Fruit fly (Drosophila melanogaster) whole organism, larva: ENCODE results near the gene CG44422.
A peak's percentile ranks its signal among the peaks of the same experiment; 100 is the strongest.

Source experiments
- noc ChIP-seq: fragments of 200-800 bp; sonication (Bioruptor generic); optimal IDR thresholded peaks from 3 replicates; lab custom pipeline; 2019; ENCODE audit warnings: missing biosample characterization, mild to moderate bottlenecking, missing genetic modification characterization, moderate library complexity

Gene CG44422

DNA sequence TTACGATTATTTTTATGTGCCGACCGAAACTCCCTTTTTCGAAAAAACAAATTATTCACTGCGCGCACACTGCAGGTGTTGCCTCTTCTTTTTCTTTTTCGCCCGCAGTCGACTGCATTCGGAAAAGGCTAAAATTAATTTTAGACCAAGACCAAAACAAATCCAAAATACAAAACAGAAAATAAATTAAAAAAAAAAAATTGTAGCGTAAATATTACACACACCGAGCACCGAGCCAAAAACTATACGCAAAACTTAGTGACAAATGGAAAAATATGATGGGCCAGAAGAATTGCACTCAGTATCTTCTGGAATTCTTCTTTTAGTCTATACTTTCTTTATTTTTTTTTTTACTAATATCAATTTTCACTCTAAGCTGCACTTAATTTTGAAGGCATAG, at the start of gene CG44422:
Gene CG44422 (minus strand): TSS at position 101 of the 400 bp plus-strand sequence.
- no peak for TF ChIP-seq noc (tag; lab: Kevin White, UChicago)

DNA sequence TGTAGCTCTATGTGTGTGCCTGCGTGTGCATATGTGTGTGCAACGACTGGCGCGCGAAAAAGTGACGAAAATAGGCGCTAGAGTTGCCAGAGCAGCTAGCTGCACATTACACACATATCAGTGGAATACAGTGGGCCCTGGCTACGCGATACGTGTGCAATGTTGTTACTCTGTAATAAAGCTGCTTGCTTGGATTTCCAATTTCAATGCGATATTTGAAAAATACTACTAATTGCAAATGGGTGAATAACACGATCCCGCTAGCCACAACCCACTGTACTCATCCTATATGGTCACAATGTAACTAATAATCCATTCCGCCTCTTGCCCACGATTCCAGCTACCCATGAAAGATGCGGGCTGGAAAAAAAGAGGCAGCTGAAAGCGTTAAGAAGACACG, 48.8 kb upstream of the CG44422 start:
- TF ChIP-seq noc (tag; lab: Kevin White, UChicago): peak; percentile 93

DNA sequence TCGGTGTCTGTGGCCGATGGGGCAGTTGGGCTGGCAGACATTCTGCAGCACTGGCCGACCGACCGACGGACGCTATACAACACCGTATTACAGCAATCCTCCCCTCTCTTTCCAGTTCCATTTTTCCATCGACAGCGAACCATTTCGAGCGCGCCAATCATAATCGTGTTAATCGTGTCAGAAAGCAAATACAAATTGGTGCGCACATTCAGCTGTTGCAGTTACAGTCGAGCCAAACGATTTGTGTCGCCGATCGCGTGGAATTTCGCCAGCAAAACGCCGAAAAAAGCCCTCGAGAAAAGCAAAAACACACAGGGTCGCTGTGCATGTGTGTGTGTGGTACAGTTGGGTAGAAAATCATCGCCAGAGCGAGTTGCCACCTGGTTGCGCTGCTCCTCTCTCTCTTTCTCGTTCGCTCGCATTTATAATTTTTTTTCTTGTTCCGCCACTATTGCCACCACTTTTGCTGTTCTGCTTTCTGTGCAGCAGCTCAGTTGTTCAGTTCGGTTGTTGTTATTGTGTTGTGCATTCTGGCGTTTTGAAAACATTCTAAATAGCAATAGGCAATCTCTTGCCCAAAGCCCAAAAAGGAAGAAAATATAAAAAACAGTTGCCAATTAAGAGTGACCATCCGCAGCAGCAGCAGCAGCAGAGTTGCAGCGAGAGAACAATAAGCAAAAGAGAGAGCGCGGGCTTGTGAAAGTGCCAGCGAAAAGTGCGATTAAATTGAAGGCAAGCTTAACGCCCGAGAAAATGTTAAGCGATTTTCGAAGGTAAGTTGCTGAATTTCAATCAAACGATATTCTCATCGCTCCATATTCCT, 48.1 kb upstream of the CG44422 start, which contains the start of gene CG1737:
Gene CG1737 (plus strand): TSS at position 104 of the 823 bp plus-strand sequence.
- peak; percentile 63 for TF ChIP-seq noc (tag; lab: Kevin White, UChicago)

DNA sequence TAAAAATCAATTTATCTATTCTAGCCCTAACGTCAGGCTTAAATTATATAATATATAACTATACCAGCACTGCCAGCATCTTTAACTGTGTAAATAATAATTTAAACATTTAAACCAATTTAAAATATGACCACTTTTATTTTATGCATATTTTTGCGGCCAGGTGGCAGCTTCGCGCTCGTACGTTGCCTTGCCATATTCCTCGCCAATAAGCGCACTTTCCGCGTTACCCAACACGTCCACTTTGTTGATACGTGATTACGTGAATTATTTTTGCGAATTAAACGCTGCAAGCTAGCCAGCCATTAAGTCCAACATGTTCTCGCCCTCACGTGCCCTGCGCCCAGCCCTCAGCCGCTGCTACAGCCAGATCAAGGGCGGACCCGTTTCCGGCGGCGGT, 47.2 kb upstream of the CG44422 start, which contains the start of gene NdufV3:
Gene NdufV3 (plus strand): TSS at position 219 of the 400 bp plus-strand sequence.
- TF ChIP-seq noc (tag; lab: Kevin White, UChicago): no peak

DNA sequence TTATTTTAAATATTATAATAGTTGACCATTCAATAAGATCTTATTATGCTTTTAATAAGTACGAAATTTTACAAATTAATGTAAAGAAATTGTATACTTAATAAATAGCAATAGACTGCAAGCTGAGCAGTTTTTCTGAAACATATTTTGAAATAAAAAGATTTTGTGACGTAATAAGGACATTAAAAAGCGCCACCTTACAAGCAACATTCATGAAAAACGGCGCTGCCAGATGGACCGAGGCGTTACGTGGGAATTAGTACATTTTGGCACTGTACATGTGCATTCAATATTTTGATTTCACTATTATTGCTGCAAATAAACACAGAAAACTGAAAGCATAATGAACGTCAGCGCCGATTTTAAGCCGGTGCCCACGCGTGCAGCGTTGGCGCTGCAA, 46.2 kb upstream of the CG44422 start, which contains the start of gene CG1738:
Gene CG1738 (plus strand): TSS at position 221 of the 400 bp plus-strand sequence.
- no peak for TF ChIP-seq noc (tag; lab: Kevin White, UChicago)

DNA sequence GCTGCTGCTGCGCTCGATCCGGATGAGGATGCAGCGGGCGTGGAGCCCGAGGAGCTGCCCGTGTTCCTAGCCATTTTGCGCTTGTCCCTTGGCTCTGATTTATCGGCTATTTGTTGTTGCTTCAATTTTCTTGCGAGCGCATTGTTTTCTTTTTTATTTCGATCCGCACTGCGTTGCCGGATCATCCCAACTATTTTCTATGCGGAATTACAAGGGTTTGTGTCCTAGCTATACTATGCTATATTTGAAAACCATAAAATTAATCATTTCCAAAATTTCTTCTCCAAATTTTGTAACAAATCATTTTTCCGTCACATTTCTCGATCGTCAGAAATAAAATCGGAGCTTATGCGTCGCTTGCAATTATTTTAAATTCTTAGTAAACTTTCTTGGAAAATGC, 45.2 kb upstream of the CG44422 start, which contains the start of the genes GCS1 and CG11756:
Gene GCS1 (minus strand): TSS at position 193 of the 400 bp plus-strand sequence.
Gene CG11756 (plus strand): TSS at position 312 of the 400 bp plus-strand sequence.
- TF ChIP-seq noc (tag; lab: Kevin White, UChicago): no peak

DNA sequence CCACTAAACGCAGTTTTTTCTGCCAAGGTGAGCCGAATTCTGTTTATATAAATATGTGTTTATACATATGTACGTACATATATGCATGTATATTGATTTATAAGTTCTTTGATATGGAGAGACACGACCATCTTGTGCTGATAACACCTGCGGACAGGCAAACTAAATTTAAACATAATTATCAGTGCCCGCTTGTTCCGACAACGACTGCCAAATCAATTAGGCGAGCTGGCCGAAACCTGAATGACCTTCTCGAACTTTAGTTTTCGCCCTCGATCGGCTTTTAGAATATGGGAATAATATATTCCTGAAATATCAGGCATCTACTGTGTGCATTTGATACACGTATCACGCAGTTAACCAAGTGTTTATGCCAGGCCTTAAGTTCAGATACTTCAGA, 40.2 kb upstream of the CG44422 start:
- TF ChIP-seq noc (tag; lab: Kevin White, UChicago): peak; percentile 70

DNA sequence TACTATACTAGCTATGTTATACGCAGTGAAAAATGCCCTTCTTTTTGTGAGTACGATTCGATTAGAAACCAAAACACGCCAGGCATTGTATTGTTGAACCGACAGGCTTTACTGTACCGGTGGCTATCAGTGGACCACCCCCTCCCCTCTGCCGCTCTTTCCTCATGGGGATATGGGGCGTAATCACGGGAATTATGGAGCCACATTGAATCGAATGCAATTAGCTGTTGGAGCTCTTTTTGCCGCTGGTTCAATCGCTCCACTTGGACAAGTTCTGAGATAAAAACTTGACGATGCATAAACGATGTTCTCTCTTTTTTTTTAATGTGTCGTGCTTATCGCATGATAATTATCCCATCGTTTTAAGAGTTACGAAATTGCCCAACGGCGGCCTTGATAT, 39.6 kb upstream of the CG44422 start:
- TF ChIP-seq noc (tag; lab: Kevin White, UChicago): no peak

DNA sequence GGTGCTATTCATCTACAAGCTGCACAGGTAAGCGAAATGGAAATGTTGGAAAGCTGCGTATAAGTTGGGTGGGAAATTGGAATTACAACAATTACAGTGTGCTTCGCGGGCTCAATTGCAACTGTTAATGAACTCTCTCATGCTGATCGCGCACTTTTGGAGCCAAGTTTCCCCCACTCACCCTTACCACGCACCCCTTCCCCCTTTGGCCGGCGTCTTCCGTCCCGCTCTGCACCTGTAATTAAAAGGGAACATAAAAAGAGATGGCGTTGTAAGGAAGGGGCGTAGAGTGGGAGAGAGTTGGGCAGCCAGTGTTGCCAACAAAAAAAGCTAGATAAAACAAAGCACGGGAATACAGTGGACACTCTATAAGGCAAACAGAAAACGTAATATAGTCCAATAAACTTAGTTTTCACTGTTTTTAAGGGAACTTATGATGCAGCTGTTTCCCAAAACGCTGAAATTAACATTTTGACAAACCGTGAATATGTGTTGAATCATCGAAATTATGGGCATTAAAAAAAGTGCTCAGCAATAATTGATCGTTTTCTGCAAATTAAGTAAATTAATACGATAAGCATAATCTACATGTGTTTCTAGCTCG, 38.2 kb upstream of the CG44422 start:
- no peak for TF ChIP-seq noc (tag; lab: Kevin White, UChicago)

DNA sequence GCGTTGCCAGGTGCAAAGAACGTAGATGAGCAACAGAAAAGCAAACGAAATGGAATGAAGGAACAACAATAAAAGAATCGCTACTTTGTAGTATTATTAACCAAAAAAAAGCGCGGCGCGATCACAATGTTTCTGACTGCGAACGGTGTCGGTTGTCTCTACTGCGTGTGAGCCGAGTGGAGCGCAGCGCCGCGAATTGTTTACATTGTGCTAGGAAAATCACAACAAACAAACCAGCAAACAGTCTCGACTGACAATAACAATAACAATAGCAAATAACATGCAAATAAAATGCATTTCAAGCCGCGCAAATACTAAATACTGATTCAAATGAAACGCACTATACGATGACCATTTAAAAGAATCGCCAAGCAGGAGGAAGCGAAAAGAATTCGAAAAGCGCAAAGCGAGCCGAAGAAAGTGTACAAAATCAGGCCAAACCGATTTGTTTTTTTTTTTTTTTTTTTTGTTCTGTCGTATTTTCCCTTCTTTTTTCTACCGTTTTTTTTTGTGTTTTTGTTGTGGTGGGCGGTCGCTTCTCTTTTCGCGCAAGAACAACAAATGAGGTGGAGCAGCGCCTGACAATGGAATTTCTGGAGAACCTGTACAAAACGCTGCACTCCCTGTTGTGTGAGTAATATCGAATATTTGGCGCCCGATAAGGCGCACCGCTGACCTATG, 37.4 kb upstream of the CG44422 start, which contains the start of the genes CG34348 and Kap3:
Gene CG34348 (plus strand): TSS at position 6 of the 681 bp plus-strand sequence.
Gene Kap3 (minus strand): TSS at position 217 of the 681 bp plus-strand sequence.
- TF ChIP-seq noc (tag; lab: Kevin White, UChicago): no peak

DNA sequence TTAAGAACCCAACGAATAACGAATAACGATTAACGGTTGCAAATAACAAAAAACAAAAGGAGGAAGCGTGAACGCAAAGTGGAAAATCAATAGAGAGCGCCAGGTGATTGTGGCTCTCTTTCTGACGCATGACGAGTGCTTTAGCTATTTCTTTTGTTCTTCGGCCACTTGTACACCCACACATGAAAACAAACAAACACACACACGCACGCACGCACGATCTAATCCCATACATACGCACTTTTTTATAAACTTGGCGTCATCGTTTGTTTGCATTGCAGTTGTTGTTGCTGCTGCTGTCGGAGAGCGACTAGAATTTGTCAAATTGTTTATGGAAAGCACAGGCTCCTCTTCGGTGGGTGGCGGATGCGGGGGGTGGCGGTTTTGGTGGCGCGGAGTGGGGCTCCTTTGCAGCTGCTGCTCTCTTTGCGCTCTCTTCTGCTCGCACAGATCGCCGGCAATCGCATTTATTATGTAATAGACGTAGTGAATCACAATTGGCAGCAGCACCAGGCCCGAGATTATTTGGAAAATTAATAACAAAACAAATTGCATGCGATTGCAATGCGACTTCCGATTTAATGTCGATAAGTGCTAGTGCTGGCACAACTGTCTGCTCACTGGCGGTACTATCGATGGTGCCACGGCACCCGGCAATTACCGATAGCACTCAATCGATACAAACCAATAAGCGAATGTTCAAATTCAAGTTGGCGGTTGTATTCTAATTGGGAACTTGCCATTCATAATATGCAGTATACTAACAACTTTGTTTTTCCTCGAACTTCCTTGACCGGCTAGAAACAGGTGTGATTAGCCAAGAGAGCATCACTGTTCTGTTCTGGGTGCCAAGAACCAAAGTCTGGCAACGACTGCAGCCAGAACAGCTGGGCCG, 36.6 kb upstream of the CG44422 start:
- TF ChIP-seq noc (tag; lab: Kevin White, UChicago): peak; percentile 6

DNA sequence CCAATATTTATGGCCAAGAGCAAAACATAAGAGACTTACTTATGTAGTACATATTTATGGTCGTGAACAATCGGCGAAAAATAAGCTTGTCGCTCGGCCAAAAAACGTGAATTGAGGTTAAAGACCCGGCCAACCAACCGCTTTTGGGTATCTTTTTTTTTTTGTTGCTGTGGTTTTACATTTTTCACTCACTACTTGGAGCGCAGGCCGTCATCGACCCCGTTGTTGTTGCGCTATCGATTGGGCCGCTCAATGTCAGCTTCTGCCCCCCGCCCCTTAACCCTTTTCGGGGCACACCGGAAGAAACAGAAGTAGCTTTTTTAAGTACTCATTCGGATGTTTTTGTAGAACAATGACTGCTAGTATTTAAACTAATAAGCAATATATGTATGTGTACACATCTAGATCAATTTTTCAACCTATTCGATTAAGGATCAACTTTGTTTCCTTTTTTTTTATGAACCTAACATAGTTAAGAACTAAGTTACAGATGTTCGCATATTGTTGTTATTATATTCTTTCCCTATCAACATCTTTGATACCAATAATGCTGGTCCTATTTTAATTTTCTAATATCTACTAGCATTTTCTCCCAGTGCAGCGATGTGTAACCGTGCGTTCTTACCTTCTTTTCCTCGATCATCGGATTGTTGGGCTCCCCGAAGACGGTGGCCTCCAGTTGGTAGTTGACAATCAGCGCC, 35.6 kb upstream of the CG44422 start:
- TF ChIP-seq noc (tag; lab: Kevin White, UChicago): peak; percentile 58

DNA sequence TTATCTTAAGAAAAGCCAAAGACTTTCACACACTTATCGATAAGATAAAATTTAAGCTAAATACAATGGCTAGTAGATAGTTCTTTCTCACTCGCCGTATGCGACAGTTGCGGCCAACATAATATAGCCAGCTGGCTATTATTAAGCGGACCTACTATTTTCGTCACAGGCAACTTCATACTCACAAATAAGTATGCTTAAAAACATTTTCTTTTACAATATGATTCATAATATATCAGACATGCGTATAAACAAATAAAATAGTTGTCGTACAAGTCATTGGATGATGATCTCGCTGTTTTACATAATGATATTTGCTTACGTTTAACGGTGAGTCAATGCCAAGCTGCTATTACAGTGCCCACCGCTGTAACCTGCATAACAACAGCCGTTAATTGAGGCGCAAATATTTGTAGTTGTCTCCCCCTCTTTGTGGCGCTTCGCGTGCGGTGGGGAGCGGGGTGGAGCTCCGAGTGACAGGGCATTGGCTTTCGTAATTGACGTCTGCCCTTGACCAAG, 23.7 kb upstream of the CG44422 start:
- peak; percentile 84 for TF ChIP-seq noc (tag; lab: Kevin White, UChicago)
